Fruit fly (Drosophila melanogaster) whole organism, embryonic: Measurements from ENCODE around the gene Hrb27C.

Experiments
- Ada2b ChIP-seq: fragments of 200-800 bp; sonication (Bioruptor generic); IDR thresholded peaks from 2 replicates; pipeline ENCODE4 v1.3.6; 2022; ENCODE audit warnings: missing biosample characterization, missing genetic modification characterization
- Adf1 ChIP-seq: fragments of 200-800 bp; sonication (Bioruptor generic); IDR thresholded peaks from 2 replicates; pipeline ENCODE4 v1.3.6; 2022; ENCODE audit warnings: missing biosample characterization, missing genetic modification characterization
- CG10209 ChIP-seq: fragments of 200-800 bp; sonication (Bioruptor generic); optimal IDR thresholded peaks from 3 replicates; lab custom pipeline; 2017; ENCODE audit warnings: missing biosample characterization, mild to moderate bottlenecking, missing genetic modification characterization, missing genetic modification reagents
- CG10267 ChIP-seq: fragments of 200-800 bp; sonication (Bioruptor generic); optimal IDR thresholded peaks from 2 replicates; lab custom pipeline; 2018; ENCODE audit warnings: missing biosample characterization, mild to moderate bottlenecking, missing genetic modification characterization, moderate library complexity
- CG14441 ChIP-seq: fragments of 200-800 bp; sonication (Bioruptor generic); IDR thresholded peaks from 2 replicates; pipeline ENCODE4 v1.3.6; 2022; ENCODE audit warnings: missing biosample characterization, missing genetic modification characterization
- CG15011 ChIP-seq: fragments of 200-800 bp; sonication (Bioruptor generic); optimal IDR thresholded peaks from 3 replicates; lab custom pipeline; 2018; ENCODE audit warnings: missing biosample characterization, mild to moderate bottlenecking, missing genetic modification characterization
- CG16815 ChIP-seq: fragments of 200-800 bp; sonication (Bioruptor generic); optimal IDR thresholded peaks from 3 replicates; lab custom pipeline; 2017; ENCODE audit warnings: missing biosample characterization, mild to moderate bottlenecking, missing genetic modification characterization
- CG18262 ChIP-seq: fragments of 200-800 bp; optimal IDR thresholded peaks from 3 replicates; lab custom pipeline; 2019; ENCODE audit warnings: missing biosample characterization, mild to moderate bottlenecking, missing genetic modification characterization, moderate library complexity
- CG18619 ChIP-seq: fragments of 200-800 bp; sonication (Bioruptor generic); optimal IDR thresholded peaks from 3 replicates; lab custom pipeline; 2017; ENCODE audit warnings: missing biosample characterization, mild to moderate bottlenecking, missing genetic modification characterization
- CG2116 ChIP-seq: fragments of 200-800 bp; sonication (Bioruptor generic); optimal IDR thresholded peaks from 3 replicates; lab custom pipeline; 2018; ENCODE audit warnings: missing biosample characterization, mild to moderate bottlenecking, missing genetic modification characterization
- CG2199 ChIP-seq: fragments of 200-800 bp; sonication (Bioruptor generic); IDR thresholded peaks from 3 replicates; pipeline ENCODE4 v1.3.6; 2022; ENCODE audit warnings: missing biosample characterization, missing genetic modification characterization
- CG2202 ChIP-seq: fragments of 200-800 bp; sonication (Bioruptor generic); optimal IDR thresholded peaks from 2 replicates; lab custom pipeline; 2018; ENCODE audit warnings: missing biosample characterization, mild to moderate bottlenecking, missing genetic modification characterization
- CG30020 ChIP-seq: fragments of 200-800 bp; optimal IDR thresholded peaks from 2 replicates; lab custom pipeline; 2019; ENCODE audit warnings: missing biosample characterization, mild to moderate bottlenecking, missing genetic modification characterization, moderate library complexity
- CG3407 ChIP-seq: fragments of 200-800 bp; sonication (Bioruptor generic); optimal IDR thresholded peaks from 2 replicates; lab custom pipeline; 2018; ENCODE audit warnings: missing biosample characterization, mild to moderate bottlenecking, missing genetic modification characterization
- CG3838 ChIP-seq: fragments of 200-800 bp; sonication (Bioruptor generic); optimal IDR thresholded peaks from 3 replicates; lab custom pipeline; 2016; ENCODE audit warnings: missing biosample characterization, missing genetic modification characterization
- CG3995 ChIP-seq: fragments of 200-800 bp; sonication (Bioruptor generic); optimal IDR thresholded peaks from 3 replicates; lab custom pipeline; 2016; ENCODE audit warnings: missing biosample characterization, missing genetic modification characterization
- CG4282 ChIP-seq: fragments of 200-800 bp; sonication (Bioruptor generic); optimal IDR thresholded peaks from 2 replicates; lab custom pipeline; 2016; ENCODE audit warnings: missing biosample characterization, missing genetic modification characterization
- CG4617 ChIP-seq: fragments of 200-800 bp; sonication (Bioruptor generic); optimal IDR thresholded peaks from 3 replicates; lab custom pipeline; 2016; ENCODE audit warnings: missing biosample characterization, missing genetic modification characterization, borderline replicate concordance
- CG7963 ChIP-seq: fragments of 200-800 bp; sonication (Bioruptor generic); IDR thresholded peaks from 3 replicates; pipeline ENCODE4 v1.3.6; 2022; ENCODE audit warnings: missing biosample characterization, missing genetic modification characterization; ENCODE audit not compliant: partially characterized antibody
- CG9932 ChIP-seq: fragments of 200-800 bp; sonication (Bioruptor generic); IDR thresholded peaks from 2 replicates; pipeline ENCODE4 v1.3.6; 2022; ENCODE audit warnings: missing biosample characterization, missing genetic modification characterization
- D19A ChIP-seq: fragments of 200-800 bp; optimal IDR thresholded peaks from 3 replicates; lab custom pipeline; 2019; ENCODE audit warnings: missing biosample characterization, mild to moderate bottlenecking, missing genetic modification characterization, moderate library complexity
- Doc3 ChIP-seq: fragments of 200-800 bp; sonication (Bioruptor generic); IDR thresholded peaks from 3 replicates; pipeline ENCODE4 v1.3.6; 2022; ENCODE audit warnings: missing biosample characterization, missing genetic modification characterization; ENCODE audit not compliant: partially characterized antibody
- Drgx ChIP-seq: fragments of 200-800 bp; sonication (Bioruptor generic); IDR thresholded peaks from 2 replicates; pipeline ENCODE4 v1.3.6; 2022; ENCODE audit warnings: missing biosample characterization, missing genetic modification characterization
- ERR ChIP-seq: fragments of 200-800 bp; sonication (Bioruptor generic); optimal IDR thresholded peaks from 2 replicates; lab custom pipeline; 2016; ENCODE audit warnings: missing biosample characterization, missing genetic modification characterization
- H15 ChIP-seq: fragments of 200-800 bp; sonication (Bioruptor generic); IDR thresholded peaks from 3 replicates; pipeline ENCODE4 v1.3.6; 2022; ENCODE audit warnings: missing biosample characterization, missing genetic modification characterization
- HLH4C ChIP-seq: fragments of 200-800 bp; sonication (Bioruptor generic); IDR thresholded peaks from 3 replicates; pipeline ENCODE4 v1.3.6; 2022; ENCODE audit warnings: missing biosample characterization, missing genetic modification characterization; ENCODE audit not compliant: partially characterized antibody
- Max ChIP-seq: fragments of 200-800 bp; sonication (Bioruptor generic); optimal IDR thresholded peaks from 2 replicates; lab custom pipeline; 2016; ENCODE audit warnings: missing biosample characterization, mild to moderate bottlenecking, missing genetic modification characterization
- Med ChIP-seq: fragments of 200-800 bp; sonication (Bioruptor generic); peaks from one replicate; lab custom pipeline; 2016; ENCODE audit warnings: missing biosample characterization, missing genetic modification characterization, mild to moderate bottlenecking, inconsistent platforms, moderate library complexity
- Oaz ChIP-seq: fragments of 200-800 bp; sonication (Bioruptor generic); IDR thresholded peaks from 2 replicates; pipeline ENCODE4 v1.3.6; 2022; ENCODE audit warnings: missing biosample characterization, missing genetic modification characterization
- Opbp ChIP-seq: fragments of 200-800 bp; sonication (Bioruptor generic); IDR thresholded peaks from 3 replicates; pipeline ENCODE4 v1.3.6; 2022; ENCODE audit warnings: missing biosample characterization, missing genetic modification characterization; ENCODE audit not compliant: partially characterized antibody
- br ChIP-seq: fragments of >200 bp; optimal IDR thresholded peaks from 2 replicates; lab custom pipeline; 2017
- chm ChIP-seq: fragments of 200-800 bp; sonication (Bioruptor generic); IDR thresholded peaks from 2 replicates; pipeline ENCODE4 v1.3.6; 2022; ENCODE audit warnings: missing biosample characterization, missing genetic modification characterization
- crol ChIP-seq: fragments of 200-800 bp; sonication (Bioruptor generic); IDR thresholded peaks from 2 replicates; pipeline ENCODE4 v1.3.6; 2022; ENCODE audit warnings: missing biosample characterization, missing genetic modification characterization
- dimm ChIP-seq: fragments of 200-800 bp; sonication (Bioruptor generic); IDR thresholded peaks from 2 replicates; pipeline ENCODE4 v1.3.6; 2022; ENCODE audit warnings: missing biosample characterization, missing genetic modification characterization
- exex ChIP-seq: fragments of 200-800 bp; sonication (Bioruptor generic); optimal IDR thresholded peaks from 4 replicates; lab custom pipeline; 2018; ENCODE audit warnings: missing biosample characterization, mild to moderate bottlenecking, missing genetic modification characterization, moderate library complexity
- gce ChIP-seq: fragments of 200-800 bp; sonication (Bioruptor generic); IDR thresholded peaks from 3 replicates; pipeline ENCODE4 v1.3.6; 2022; ENCODE audit warnings: missing biosample characterization, missing genetic modification characterization
- inv ChIP-seq: fragments of 200-800 bp; sonication (Bioruptor generic); IDR thresholded peaks from 2 replicates; pipeline ENCODE4 v1.3.6; 2022; ENCODE audit warnings: missing biosample characterization, missing genetic modification characterization; ENCODE audit not compliant: partially characterized antibody
- lilli ChIP-seq: fragments of 200-800 bp; sonication (Bioruptor generic); optimal IDR thresholded peaks from 3 replicates; lab custom pipeline; 2016; ENCODE audit warnings: missing biosample characterization, missing genetic modification characterization
- lmd ChIP-seq: fragments of 200-800 bp; sonication (Bioruptor generic); IDR thresholded peaks from 2 replicates; pipeline ENCODE4 v1.3.6; 2022; ENCODE audit warnings: missing biosample characterization, missing genetic modification characterization
- mld ChIP-seq: fragments of 200-800 bp; sonication (Bioruptor generic); IDR thresholded peaks from 3 replicates; pipeline ENCODE4 v1.3.6; 2022; ENCODE audit warnings: missing biosample characterization, missing genetic modification characterization; ENCODE audit not compliant: partially characterized antibody
- nerfin-1 ChIP-seq: fragments of 200-800 bp; sonication (Bioruptor generic); optimal IDR thresholded peaks from 3 replicates; lab custom pipeline; 2019; ENCODE audit warnings: missing biosample characterization, mild to moderate bottlenecking, missing genetic modification characterization, moderate library complexity
- nom ChIP-seq: fragments of 200-800 bp; sonication (Bioruptor generic); optimal IDR thresholded peaks from 2 replicates; lab custom pipeline; 2017; ENCODE audit warnings: missing biosample characterization, missing genetic modification characterization, mild to moderate bottlenecking, moderate library complexity, missing genetic modification reagents
- onecut ChIP-seq: fragments of 200-800 bp; sonication (Bioruptor generic); IDR thresholded peaks from 2 replicates; pipeline ENCODE4 v1.3.6; 2022; ENCODE audit warnings: missing biosample characterization, missing genetic modification characterization
- pzg ChIP-seq: fragments of 200-800 bp; sonication (Bioruptor generic); optimal IDR thresholded peaks from 3 replicates; lab custom pipeline; 2018; ENCODE audit warnings: missing biosample characterization, mild to moderate bottlenecking, missing genetic modification characterization, moderate library complexity
- ssp ChIP-seq: fragments of 200-800 bp; sonication (Bioruptor generic); IDR thresholded peaks from 2 replicates; pipeline ENCODE4 v1.3.6; 2022; ENCODE audit warnings: missing biosample characterization, missing genetic modification characterization
- stc ChIP-seq: fragments of 200-800 bp; sonication (Bioruptor generic); IDR thresholded peaks from 2 replicates; pipeline ENCODE4 v1.3.6; 2022; ENCODE audit warnings: missing biosample characterization, missing genetic modification characterization
- sug ChIP-seq: fragments of 200-800 bp; optimal IDR thresholded peaks from 2 replicates; lab custom pipeline; 2019; ENCODE audit warnings: missing biosample characterization, mild to moderate bottlenecking, missing genetic modification characterization, moderate library complexity
- tgo ChIP-seq: fragments of 200-800 bp; sonication (Bioruptor generic); IDR thresholded peaks from 3 replicates; pipeline ENCODE4 v1.3.6; 2022; ENCODE audit warnings: missing biosample characterization, missing genetic modification characterization
- tna ChIP-seq: fragments of 200-800 bp; sonication (Bioruptor generic); IDR thresholded peaks from 2 replicates; pipeline ENCODE4 v1.3.6; 2022; ENCODE audit warnings: missing biosample characterization, missing genetic modification characterization; ENCODE audit not compliant: partially characterized antibody
- tup ChIP-seq: fragments of 200-800 bp; sonication (Bioruptor generic); optimal IDR thresholded peaks from 2 replicates; lab custom pipeline; 2016; ENCODE audit warnings: missing biosample characterization, mild to moderate bottlenecking, missing genetic modification characterization, moderate library complexity
- zfh2 ChIP-seq: fragments of 200-800 bp; sonication (Bioruptor generic); optimal IDR thresholded peaks from 2 replicates; lab custom pipeline; 2016; ENCODE audit warnings: missing biosample characterization, missing genetic modification characterization

Hrb27C gene

dm6 chr2L:6967422-6968012, 47.0 kb downstream of the Hrb27C start, which contains the start of gene Sumo (continued):
- TF ChIP-seq D19A (tag; lab: Kevin White, UChicago) (peak; percentile 9), CG9932 (GFP tag; lab: Robert Waterston, UW) (peak; percentile 93), tna (peak; percentile 98), sug (tag; lab: Kevin White, UChicago) (peak; percentile 23), Ada2b (no peak), CG2116 (GFP tag; lab: Kevin White, UChicago) (peak; percentile 94), Oaz (GFP tag; lab: Robert Waterston, UW) (no peak), CG18262 (peak; percentile 50), CG3407 (GFP tag; lab: Kevin White, UChicago) (no peak), crol (no peak), dimm (GFP tag; lab: Robert Waterston, UW) (no peak), onecut (GFP tag; lab: Robert Waterston, UW) (no peak), CG4617 (GFP tag; lab: Kevin White, UChicago) (no peak), tup (no peak), stc (no peak), pzg (GFP tag; lab: Kevin White, UChicago) (peak; percentile 79), CG10209 (no peak), CG2199 (GFP tag; lab: Robert Waterston, UW) (no peak), CG2202 (tag; lab: Kevin White, UChicago) (no peak), CG14441 (GFP tag; lab: Robert Waterston, UW) (peak; percentile 56), tgo (no peak), CG30020 (tag; lab: Kevin White, UChicago) (peak; percentile 69), CG15011 (GFP tag; lab: Kevin White, UChicago) (no peak), Opbp (peak; percentile 100), lilli (GFP tag; lab: Kevin White, UChicago) (no peak), Med (GFP tag; lab: Kevin White, UChicago) (peak; percentile 82), Drgx (no peak), ERR (no peak), zfh2 (GFP tag; lab: Kevin White, UChicago) (no peak), Adf1 (GFP tag; lab: Robert Waterston, UW) (no peak), Max (GFP tag; lab: Kevin White, UChicago) (no peak), CG18619 (peak; percentile 15), nerfin-1 (tag; lab: Kevin White, UChicago) (no peak), CG4282 (GFP tag; lab: Kevin White, UChicago) (no peak), lmd (GFP tag; lab: Robert Waterston, UW) (no peak; the same call in 1 of the 2 replicates), nom (GFP tag; lab: Kevin White, UChicago) (no peak), chm (GFP tag; lab: Robert Waterston, UW) (peak; percentile 49; the same call in 1 of the 2 replicates), H15 (GFP tag; lab: Robert Waterston, UW) (0 out of 3 replicates have a peak, but pooled peaks have one; percentile 8), ssp (GFP tag; lab: Robert Waterston, UW) (no peak), inv (GFP tag; lab: Robert Waterston, UW) (peak; percentile 100), gce (GFP tag; lab: Robert Waterston, UW) (no peak), CG3838 (GFP tag; lab: Kevin White, UChicago) (no peak), br (lab: Kevin White, UChicago) (no peak), CG3995 (peak; percentile 99), HLH4C (GFP tag; lab: Robert Waterston, UW) (peak; percentile 97), CG7963 (GFP tag; lab: Robert Waterston, UW) (peak; percentile 100), CG16815 (GFP tag; lab: Kevin White, UChicago) (peak; percentile 16), CG10267 (tag; lab: Kevin White, UChicago) (peak; percentile 26), exex (tag; lab: Kevin White, UChicago) (no peak), mld (GFP tag; lab: Robert Waterston, UW) (peak; percentile 100), Doc3 (peak; percentile 80)
